Fruit fly (Drosophila melanogaster) whole organism, adult: ENCODE data around the gene Pxn.

Source experiments
- CG14711 ChIP-seq: fragments of 200-800 bp; sonication (Bioruptor generic); optimal IDR thresholded peaks from 2 replicates; lab custom pipeline; 2018; ENCODE audit warnings: missing biosample characterization, mild to moderate bottlenecking, missing genetic modification characterization, moderate library complexity
- CG33017 ChIP-seq: fragments of 200-800 bp; sonication (Bioruptor generic); optimal IDR thresholded peaks from 2 replicates; lab custom pipeline; 2018; ENCODE audit warnings: missing biosample characterization, mild to moderate bottlenecking, missing genetic modification characterization, moderate library complexity
- Clk ChIP-seq: fragments of 200-800 bp; sonication (Bioruptor generic); optimal IDR thresholded peaks from 2 replicates; lab custom pipeline; 2017; ENCODE audit warnings: missing biosample characterization, missing genetic modification characterization
- Crg-1 ChIP-seq: fragments of 200-800 bp; sonication (Bioruptor generic); optimal IDR thresholded peaks from 2 replicates; lab custom pipeline; 2016; ENCODE audit warnings: missing biosample characterization, missing genetic modification characterization
- bab1 ChIP-seq: fragments of 200-800 bp; sonication (Bioruptor generic); optimal IDR thresholded peaks from 3 replicates; lab custom pipeline; 2019; ENCODE audit warnings: missing biosample characterization, mild to moderate bottlenecking, missing genetic modification characterization, moderate library complexity
- cnc ChIP-seq, 2 experiments: fragments of >200 bp; optimal IDR thresholded peaks; 2 replicates each; lab custom pipeline; 2017
- kay ChIP-seq: fragments of 200-800 bp; sonication (Bioruptor generic); peaks from one replicate; lab custom pipeline; 2016; ENCODE audit warnings: missing biosample characterization, missing genetic modification characterization, borderline replicate concordance
- ovo ChIP-seq: fragments of 200-800 bp; sonication (Bioruptor generic); optimal IDR thresholded peaks from 2 replicates; lab custom pipeline; 2016; ENCODE audit warnings: missing biosample characterization, missing genetic modification characterization
- toe ChIP-seq: fragments of 200-800 bp; sonication (Bioruptor generic); optimal IDR thresholded peaks from 2 replicates; lab custom pipeline; 2016; ENCODE audit warnings: missing biosample characterization, missing genetic modification characterization

DNA sequence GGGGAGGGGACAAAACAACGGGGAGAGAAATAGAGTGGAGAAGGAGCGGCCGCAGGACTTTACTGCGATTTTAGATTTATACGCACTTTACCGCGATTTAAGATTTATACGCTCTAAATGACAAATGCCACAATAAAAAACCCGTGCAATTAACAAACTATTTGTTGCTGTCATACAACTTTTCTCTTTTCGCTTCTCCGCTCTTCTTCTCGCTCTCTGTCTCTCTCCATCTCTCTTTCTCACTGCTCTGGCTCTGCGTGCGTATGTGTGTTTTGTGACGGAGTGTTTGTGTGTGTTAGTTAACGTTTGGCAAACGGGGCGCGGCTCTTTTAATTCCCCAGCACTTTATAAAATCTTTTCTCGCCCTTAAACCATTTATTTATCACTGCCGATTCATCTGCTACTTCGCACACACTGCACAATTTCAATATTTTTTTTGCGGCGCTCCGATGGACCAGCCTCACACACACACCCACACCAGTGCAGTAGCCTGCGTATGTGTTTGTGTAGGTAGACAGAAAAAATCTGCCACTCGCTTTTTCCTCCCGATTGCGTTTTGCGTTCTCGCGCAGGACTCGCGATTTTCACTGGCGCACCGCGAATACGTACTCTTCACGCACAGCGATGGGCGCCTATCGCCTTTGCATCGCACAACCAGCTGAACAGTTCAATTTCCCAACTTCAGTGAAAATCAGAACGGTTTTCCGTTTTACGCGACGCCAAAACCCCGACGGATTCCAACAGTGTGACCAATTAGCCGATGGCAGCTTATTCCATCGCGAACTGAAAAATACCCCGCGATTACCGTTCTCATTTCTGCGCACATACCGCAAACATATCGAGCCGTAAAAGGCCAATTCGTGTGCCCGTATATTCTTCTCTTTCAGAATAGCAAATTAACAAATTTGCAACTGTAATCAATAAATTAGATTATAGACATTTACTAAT, 43.8 kb downstream of the Pxn start, which contains the start of gene msn:
- no peak for TF ChIP-seq ovo (GFP tag; lab: Kevin White, UChicago)
- no peak for TF ChIP-seq Crg-1
- TF ChIP-seq CG33017 (tag; lab: Kevin White, UChicago): no peak
- TF ChIP-seq toe (GFP tag; lab: Kevin White, UChicago): no peak
- TF ChIP-seq Clk: no peak
- no peak for TF ChIP-seq kay (GFP tag; lab: Kevin White, UChicago)
- TF ChIP-seq bab1 (GFP tag; lab: Kevin White, UChicago): peak; percentile 65
- TF ChIP-seq cnc (optimal IDR thresholded peaks at IDR 0.05; lab: Kevin White, UChicago): no peak
- TF ChIP-seq CG14711 (tag; lab: Kevin White, UChicago): peak; percentile 26
